Worm (Caenorhabditis elegans) whole organism, early embryonic: ENCODE data around the gene T07A9.14.

Experiments used
- F13C5.2 ChIP-seq: sonication (generic microtip); optimal IDR thresholded peaks from 2 replicates; lab custom pipeline; 2017; ENCODE audit warnings: mild to moderate bottlenecking, missing genetic modification characterization, inconsistent platforms, missing compliant biosample characterization
- aly-1 ChIP-seq: sonication (generic microtip); optimal IDR thresholded peaks from 2 replicates; lab custom pipeline; 2016; ENCODE audit warnings: missing genetic modification characterization, missing compliant biosample characterization
- ama-1 ChIP-seq: fragments of 150-350 bp; optimal IDR thresholded peaks from 2 replicates; lab custom pipeline; 2014
- ceh-13 ChIP-seq: fragments of 200-800 bp; sonication (Bioruptor generic); optimal IDR thresholded peaks from 2 replicates; lab custom pipeline; 2018; ENCODE audit warnings: mild to moderate bottlenecking, missing genetic modification characterization, missing compliant biosample characterization
- flt-1 ChIP-seq: fragments of 200-800 bp; sonication (Bioruptor generic); IDR thresholded peaks from 2 replicates; pipeline ENCODE4 v1.3.6; 2022; ENCODE audit warnings: missing genetic modification characterization, missing compliant biosample characterization
- hmbx-1 ChIP-seq: sonication (generic microtip); optimal IDR thresholded peaks from 2 replicates; lab custom pipeline; 2016; ENCODE audit warnings: mild to moderate bottlenecking, missing genetic modification characterization, missing compliant biosample characterization
- hmg-4 ChIP-seq: fragments of 200-800 bp; sonication (Bioruptor generic); optimal IDR thresholded peaks from 2 replicates; lab custom pipeline; 2018; ENCODE audit warnings: mild to moderate bottlenecking, missing genetic modification characterization, missing compliant biosample characterization
- hnd-1 ChIP-seq: sonication (generic microtip); optimal IDR thresholded peaks from 2 replicates; lab custom pipeline; 2016; ENCODE audit warnings: missing genetic modification characterization, missing compliant biosample characterization
- pes-1 ChIP-seq: fragments of 200-800 bp; sonication (Bioruptor generic); IDR thresholded peaks from 2 replicates; pipeline ENCODE4 v1.3.6; 2022; ENCODE audit warnings: missing genetic modification reagents, missing genetic modification characterization, missing compliant biosample characterization
- sea-1 ChIP-seq: fragments of 200-800 bp; sonication (Bioruptor generic); conservative IDR thresholded peaks from 2 replicates; pipeline ENCODE4 v1.3.6; 2022; ENCODE audit warnings: missing genetic modification characterization, missing compliant biosample characterization
- tbx-11 ChIP-seq: fragments of 200-800 bp; sonication (Bioruptor generic); IDR thresholded peaks from 2 replicates; pipeline ENCODE4 v1.3.6; 2022; ENCODE audit warnings: missing genetic modification characterization, missing compliant biosample characterization
- tbx-37 ChIP-seq: fragments of 200-800 bp; sonication (Bioruptor generic); conservative IDR thresholded peaks from 2 replicates; pipeline ENCODE4 v1.3.6; 2022; ENCODE audit warnings: missing genetic modification reagents, missing genetic modification characterization, missing compliant biosample characterization
- tra-4 ChIP-seq: sonication (generic microtip); optimal IDR thresholded peaks from 2 replicates; lab custom pipeline; 2017; ENCODE audit warnings: missing genetic modification characterization, missing compliant biosample characterization

DNA sequence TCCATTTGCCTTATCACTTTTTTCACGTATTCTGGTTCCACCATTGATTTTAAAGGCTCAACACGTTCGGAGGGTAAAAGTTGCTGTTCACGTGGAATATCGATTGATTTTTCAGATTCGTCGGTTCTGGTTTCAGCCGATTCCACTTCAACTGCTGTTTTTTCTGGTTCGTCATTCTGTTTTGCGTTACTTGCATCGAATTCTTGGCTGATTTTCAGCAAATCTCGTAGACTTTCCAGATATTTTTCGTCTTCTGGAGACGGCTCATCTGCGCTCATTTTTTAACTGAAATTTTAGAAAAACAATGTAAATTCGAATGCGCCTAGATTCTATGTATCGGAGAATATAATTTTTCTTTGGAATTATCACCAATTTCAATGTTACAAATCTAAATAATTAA is 33.2 kb downstream of the T07A9.14 start, which contains the start of gene eri-1:
- TF ChIP-seq flt-1 (GFP tag; lab: Robert Waterston, UW): no peak
- no peak for TF ChIP-seq pes-1 (GFP tag; lab: Robert Waterston, UW)
- TF ChIP-seq tbx-11: no peak
- TF ChIP-seq tra-4: no peak
- TF ChIP-seq F13C5.2: no peak
- no peak for TF ChIP-seq tbx-37 (GFP tag; lab: Robert Waterston, UW)
- no peak for TF ChIP-seq sea-1 (GFP tag; lab: Robert Waterston, UW)
- no peak for TF ChIP-seq ama-1 (lab: Kevin White, UChicago)
- TF ChIP-seq aly-1 (tag; lab: Kevin White, UChicago): no peak
- no peak for TF ChIP-seq ceh-13 (GFP tag; lab: Kevin White, UChicago)
- no peak for TF ChIP-seq hnd-1
- TF ChIP-seq hmbx-1 (tag; lab: Kevin White, UChicago): no peak
- TF ChIP-seq hmg-4 (GFP tag; lab: Kevin White, UChicago): no peak
